Worm (Caenorhabditis elegans) whole organism, early embryonic: ENCODE results near the gene perm-3.

Experiments
- B0310.2 ChIP-seq: sonication (generic microtip); optimal IDR thresholded peaks from 2 replicates; lab custom pipeline; 2016; ENCODE audit warnings: mild to moderate bottlenecking, missing genetic modification characterization, missing compliant biosample characterization
- F13C5.2 ChIP-seq: sonication (generic microtip); optimal IDR thresholded peaks from 2 replicates; lab custom pipeline; 2017; ENCODE audit warnings: mild to moderate bottlenecking, missing genetic modification characterization, inconsistent platforms, missing compliant biosample characterization
- aly-1 ChIP-seq: sonication (generic microtip); optimal IDR thresholded peaks from 2 replicates; lab custom pipeline; 2016; ENCODE audit warnings: missing genetic modification characterization, missing compliant biosample characterization
- ama-1 ChIP-seq: fragments of 150-350 bp; optimal IDR thresholded peaks from 2 replicates; lab custom pipeline; 2014
- ceh-36 ChIP-seq: sonication (generic microtip); optimal IDR thresholded peaks from 2 replicates; lab custom pipeline; 2016; ENCODE audit warnings: missing genetic modification characterization, inconsistent platforms, missing compliant biosample characterization
- ets-7 ChIP-seq: sonication (generic microtip); optimal IDR thresholded peaks from 2 replicates; lab custom pipeline; 2016; ENCODE audit warnings: missing genotype, missing genetic modification characterization, missing compliant biosample characterization
- flt-1 ChIP-seq: fragments of 200-800 bp; sonication (Bioruptor generic); IDR thresholded peaks from 2 replicates; pipeline ENCODE4 v1.3.6; 2022; ENCODE audit warnings: missing genetic modification characterization, missing compliant biosample characterization
- hmg-4 ChIP-seq: fragments of 200-800 bp; sonication (Bioruptor generic); optimal IDR thresholded peaks from 2 replicates; lab custom pipeline; 2018; ENCODE audit warnings: mild to moderate bottlenecking, missing genetic modification characterization, missing compliant biosample characterization
- hnd-1 ChIP-seq: sonication (generic microtip); optimal IDR thresholded peaks from 2 replicates; lab custom pipeline; 2016; ENCODE audit warnings: missing genetic modification characterization, missing compliant biosample characterization
- pes-1 ChIP-seq: fragments of 200-800 bp; sonication (Bioruptor generic); IDR thresholded peaks from 2 replicates; pipeline ENCODE4 v1.3.6; 2022; ENCODE audit warnings: missing genetic modification reagents, missing genetic modification characterization, missing compliant biosample characterization
- scrt-1 ChIP-seq: fragments of 200-800 bp; sonication (Bioruptor generic); IDR thresholded peaks from 2 replicates; pipeline ENCODE4 v1.3.6; 2022; ENCODE audit warnings: missing genetic modification characterization, missing compliant biosample characterization
- sea-1 ChIP-seq: fragments of 200-800 bp; sonication (Bioruptor generic); conservative IDR thresholded peaks from 2 replicates; pipeline ENCODE4 v1.3.6; 2022; ENCODE audit warnings: missing genetic modification characterization, missing compliant biosample characterization
- tbx-37 ChIP-seq: fragments of 200-800 bp; sonication (Bioruptor generic); conservative IDR thresholded peaks from 2 replicates; pipeline ENCODE4 v1.3.6; 2022; ENCODE audit warnings: missing genetic modification reagents, missing genetic modification characterization, missing compliant biosample characterization

DNA sequence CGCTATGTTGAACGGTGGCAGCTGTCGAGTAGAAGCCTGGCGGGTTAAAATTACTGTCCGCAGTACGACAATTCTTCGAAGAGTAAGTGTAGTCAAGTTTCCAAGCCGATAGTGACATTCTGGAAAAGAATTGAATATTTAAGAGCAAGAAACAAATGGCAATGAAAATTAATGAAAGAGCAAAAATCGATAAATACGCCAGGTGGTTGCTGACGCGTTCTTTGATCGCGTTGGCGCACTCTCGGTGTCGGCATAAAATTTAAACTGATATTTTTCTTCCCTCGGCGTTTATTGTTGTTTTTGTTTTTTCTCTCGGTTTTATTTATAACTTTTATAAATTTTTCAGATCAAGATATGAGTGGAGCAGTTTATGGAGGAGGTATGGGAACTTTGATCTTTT, at the start of gene perm-3, which contains the start of gene swsn-6:
- TF ChIP-seq hnd-1 (no peak), scrt-1 (GFP tag; lab: Robert Waterston, UW) (no peak), ama-1 (lab: Kevin White, UChicago) (no peak), flt-1 (GFP tag; lab: Robert Waterston, UW) (no peak), tbx-37 (GFP tag; lab: Robert Waterston, UW) (no peak), ets-7 (tag; lab: Kevin White, UChicago) (no peak), ceh-36 (tag; lab: Kevin White, UChicago) (no peak), aly-1 (no peak), B0310.2 (tag; lab: Kevin White, UChicago) (no peak), F13C5.2 (tag; lab: Kevin White, UChicago) (peak; percentile 20), sea-1 (no peak), hmg-4 (no peak), pes-1 (no peak)
